Worm (Caenorhabditis elegans): ENCODE measurements around the gene grl-7.

grl-7 gene

ce11 chrV:11299406-11299805, 47.4 kb downstream of the grl-7 start:
- TF ChIP-seq him-1 (tag; optimal IDR thresholded peaks at IDR 0.05) (no peak), W03F9.2 (tag; optimal IDR thresholded peaks at IDR 0.05) (no peak), dao-5 (tag; optimal IDR thresholded peaks at IDR 0.05) (no peak)

DNA sequence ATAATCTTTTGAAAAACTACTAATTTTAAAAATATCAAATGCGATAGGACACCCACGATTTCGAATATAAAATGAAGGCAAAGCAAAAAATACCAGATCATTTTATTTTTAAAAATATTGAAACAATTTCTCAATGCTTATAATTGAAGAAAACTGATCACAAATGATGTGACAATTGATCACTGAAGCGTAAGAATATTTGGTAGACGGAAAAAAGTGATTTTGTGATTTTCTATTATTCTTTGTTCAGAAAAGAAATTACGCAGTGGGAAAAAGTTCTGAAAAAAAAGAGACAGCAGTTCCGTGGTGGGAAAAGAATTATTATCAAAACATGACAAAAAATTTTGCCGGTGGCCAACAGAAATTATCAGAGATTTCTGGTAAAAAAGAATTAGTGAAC, 48.2 kb downstream of the grl-7 start, which contains the start of gene T03F7.5:
TSS of gene T03F7.5 (minus strand) at position 101 of the 400 bp plus-strand sequence.
- no peak for TF ChIP-seq him-1 (tag; optimal IDR thresholded peaks at IDR 0.05)

Data from whole organism, L4/young adult.